Worm (Caenorhabditis elegans) whole organism, early embryonic: ENCODE measurements around the gene C28D4.8.

Experiments used
- B0310.2 ChIP-seq: sonication (generic microtip); optimal IDR thresholded peaks from 2 replicates; lab custom pipeline; 2016; ENCODE audit warnings: mild to moderate bottlenecking, missing genetic modification characterization, missing compliant biosample characterization
- F13C5.2 ChIP-seq: sonication (generic microtip); optimal IDR thresholded peaks from 2 replicates; lab custom pipeline; 2017; ENCODE audit warnings: mild to moderate bottlenecking, missing genetic modification characterization, inconsistent platforms, missing compliant biosample characterization
- aly-1 ChIP-seq: sonication (generic microtip); optimal IDR thresholded peaks from 2 replicates; lab custom pipeline; 2016; ENCODE audit warnings: missing genetic modification characterization, missing compliant biosample characterization
- ama-1 ChIP-seq: fragments of 150-350 bp; optimal IDR thresholded peaks from 2 replicates; lab custom pipeline; 2014
- ceh-13 ChIP-seq: fragments of 200-800 bp; sonication (Bioruptor generic); optimal IDR thresholded peaks from 2 replicates; lab custom pipeline; 2018; ENCODE audit warnings: mild to moderate bottlenecking, missing genetic modification characterization, missing compliant biosample characterization
- ceh-36 ChIP-seq: sonication (generic microtip); optimal IDR thresholded peaks from 2 replicates; lab custom pipeline; 2016; ENCODE audit warnings: missing genetic modification characterization, inconsistent platforms, missing compliant biosample characterization
- flt-1 ChIP-seq: fragments of 200-800 bp; sonication (Bioruptor generic); IDR thresholded peaks from 2 replicates; pipeline ENCODE4 v1.3.6; 2022; ENCODE audit warnings: missing genetic modification characterization, missing compliant biosample characterization
- hmbx-1 ChIP-seq: sonication (generic microtip); optimal IDR thresholded peaks from 2 replicates; lab custom pipeline; 2016; ENCODE audit warnings: mild to moderate bottlenecking, missing genetic modification characterization, missing compliant biosample characterization
- pes-1 ChIP-seq: fragments of 200-800 bp; sonication (Bioruptor generic); IDR thresholded peaks from 2 replicates; pipeline ENCODE4 v1.3.6; 2022; ENCODE audit warnings: missing genetic modification reagents, missing genetic modification characterization, missing compliant biosample characterization
- tbx-11 ChIP-seq: fragments of 200-800 bp; sonication (Bioruptor generic); IDR thresholded peaks from 2 replicates; pipeline ENCODE4 v1.3.6; 2022; ENCODE audit warnings: missing genetic modification characterization, missing compliant biosample characterization
- tbx-37 ChIP-seq: fragments of 200-800 bp; sonication (Bioruptor generic); conservative IDR thresholded peaks from 2 replicates; pipeline ENCODE4 v1.3.6; 2022; ENCODE audit warnings: missing genetic modification reagents, missing genetic modification characterization, missing compliant biosample characterization

DNA sequence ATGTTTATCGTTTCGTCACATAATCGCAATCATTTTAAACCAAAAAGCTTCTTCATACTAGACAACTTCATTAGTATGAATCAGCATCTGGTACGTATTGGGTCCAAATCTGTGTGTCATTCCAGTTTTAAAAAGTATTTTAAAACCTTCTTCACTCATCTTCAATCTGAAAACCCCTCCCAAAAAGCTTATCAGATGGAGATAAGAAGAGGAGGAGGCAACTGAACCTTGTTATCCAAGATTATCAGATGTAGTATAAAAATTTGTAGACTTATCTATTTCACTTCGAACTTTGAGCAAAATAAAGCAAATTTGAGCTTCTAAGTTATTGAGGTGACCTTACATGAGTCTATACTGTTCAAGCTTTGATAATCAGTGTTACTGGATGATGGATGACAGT lies 38.4 kb downstream of the C28D4.8 start, which contains the start of gene nhr-38:
- no peak for TF ChIP-seq ceh-36 (tag; lab: Kevin White, UChicago)
- TF ChIP-seq pes-1 (GFP tag; lab: Robert Waterston, UW) = no peak
- no peak for TF ChIP-seq F13C5.2 (tag; lab: Kevin White, UChicago)
- no peak for TF ChIP-seq B0310.2 (tag; lab: Kevin White, UChicago)
- TF ChIP-seq flt-1 (GFP tag; lab: Robert Waterston, UW) = no peak
- no peak for TF ChIP-seq tbx-11 (GFP tag; lab: Robert Waterston, UW)
- TF ChIP-seq ama-1 (lab: Kevin White, UChicago) = no peak
- no peak for TF ChIP-seq tbx-37 (GFP tag; lab: Robert Waterston, UW)
- no peak for TF ChIP-seq hmbx-1
- TF ChIP-seq ceh-13 = no peak
- TF ChIP-seq aly-1 (tag; lab: Kevin White, UChicago) = no peak
